Fruit fly (Drosophila melanogaster) whole organism, embryonic: ENCODE measurements around the gene Tsf1.

Source experiments
- Antp ChIP-seq: fragments of 200-800 bp; sonication (Bioruptor generic); optimal IDR thresholded peaks from 3 replicates; lab custom pipeline; 2016; ENCODE audit warnings: missing biosample characterization, missing genetic modification characterization
- B-H2 ChIP-seq: fragments of 200-800 bp; sonication (Bioruptor generic); optimal IDR thresholded peaks from 2 replicates; lab custom pipeline; 2018; ENCODE audit warnings: missing biosample characterization, mild to moderate bottlenecking, missing genetic modification characterization
- BEAF-32 ChIP-seq: fragments of 200-800 bp; sonication (Bioruptor generic); optimal IDR thresholded peaks from 3 replicates; lab custom pipeline; 2017; ENCODE audit warnings: missing biosample characterization, missing genetic modification characterization, mild to moderate bottlenecking, moderate library complexity, missing genetic modification reagents
- CG1024 ChIP-seq: fragments of 200-800 bp; sonication (Bioruptor generic); IDR thresholded peaks from 2 replicates; pipeline ENCODE4 v1.3.6; 2022; ENCODE audit warnings: missing biosample characterization, missing genetic modification characterization
- CG10979 ChIP-seq: fragments of 200-800 bp; sonication (Bioruptor generic); optimal IDR thresholded peaks from 2 replicates; lab custom pipeline; 2018; ENCODE audit warnings: missing biosample characterization, mild to moderate bottlenecking, missing genetic modification characterization, moderate library complexity
- CG11504 ChIP-seq: fragments of 200-800 bp; sonication (Bioruptor generic); optimal IDR thresholded peaks from 3 replicates; lab custom pipeline; 2019; ENCODE audit warnings: missing biosample characterization, mild to moderate bottlenecking, missing genetic modification characterization, moderate library complexity
- CG12219 ChIP-seq: fragments of 200-800 bp; sonication (Bioruptor generic); optimal IDR thresholded peaks from 3 replicates; lab custom pipeline; 2018; ENCODE audit warnings: missing biosample characterization, mild to moderate bottlenecking, missing genetic modification characterization
- CG13424 ChIP-seq: fragments of 200-800 bp; sonication (Bioruptor generic); optimal IDR thresholded peaks from 2 replicates; lab custom pipeline; 2019; ENCODE audit warnings: missing biosample characterization, mild to moderate bottlenecking, missing genetic modification characterization, moderate library complexity
- CG13894 ChIP-seq: fragments of 200-800 bp; sonication (Bioruptor generic); optimal IDR thresholded peaks from 3 replicates; lab custom pipeline; 2018; ENCODE audit warnings: missing biosample characterization, mild to moderate bottlenecking, missing genetic modification characterization, moderate library complexity
- CG14667 ChIP-seq: fragments of 200-800 bp; sonication (Bioruptor generic); IDR thresholded peaks from 2 replicates; pipeline ENCODE4 v1.3.6; 2022; ENCODE audit warnings: missing biosample characterization, missing genetic modification characterization
- CG14860 ChIP-seq: fragments of 200-800 bp; sonication (Bioruptor generic); IDR thresholded peaks from 3 replicates; pipeline ENCODE4 v1.3.6; 2022; ENCODE audit warnings: missing biosample characterization, missing genetic modification characterization; ENCODE audit not compliant: partially characterized antibody
- CG15479 ChIP-seq: fragments of 200-800 bp; sonication (Bioruptor generic); optimal IDR thresholded peaks from 3 replicates; lab custom pipeline; 2019; ENCODE audit warnings: missing biosample characterization, mild to moderate bottlenecking, missing genetic modification characterization, moderate library complexity
- CG1602 ChIP-seq: fragments of 200-800 bp; sonication (Bioruptor generic); optimal IDR thresholded peaks from 3 replicates; lab custom pipeline; 2016; ENCODE audit warnings: missing biosample characterization, missing genetic modification characterization
- CG17612 ChIP-seq: fragments of 200-800 bp; sonication (Bioruptor generic); IDR thresholded peaks from 2 replicates; pipeline ENCODE4 v1.3.6; 2022; ENCODE audit warnings: missing biosample characterization, missing genetic modification characterization
- CG17829 ChIP-seq: fragments of 200-800 bp; optimal IDR thresholded peaks from 2 replicates; lab custom pipeline; 2019; ENCODE audit warnings: missing biosample characterization, mild to moderate bottlenecking, missing genetic modification characterization, moderate library complexity
- CG2116 ChIP-seq: fragments of 200-800 bp; sonication (Bioruptor generic); optimal IDR thresholded peaks from 3 replicates; lab custom pipeline; 2018; ENCODE audit warnings: missing biosample characterization, mild to moderate bottlenecking, missing genetic modification characterization
- CG2202 ChIP-seq: fragments of 200-800 bp; sonication (Bioruptor generic); optimal IDR thresholded peaks from 2 replicates; lab custom pipeline; 2018; ENCODE audit warnings: missing biosample characterization, mild to moderate bottlenecking, missing genetic modification characterization
- CG32767 ChIP-seq: fragments of 200-800 bp; sonication (Bioruptor generic); IDR thresholded peaks from 2 replicates; pipeline ENCODE4 v1.3.6; 2022; ENCODE audit warnings: missing biosample characterization, missing genetic modification characterization
- CG3838 ChIP-seq: fragments of 200-800 bp; sonication (Bioruptor generic); optimal IDR thresholded peaks from 3 replicates; lab custom pipeline; 2016; ENCODE audit warnings: missing biosample characterization, missing genetic modification characterization
- CG3995 ChIP-seq: fragments of 200-800 bp; sonication (Bioruptor generic); optimal IDR thresholded peaks from 3 replicates; lab custom pipeline; 2016; ENCODE audit warnings: missing biosample characterization, missing genetic modification characterization
- CG4854 ChIP-seq: fragments of 200-800 bp; sonication (Bioruptor generic); optimal IDR thresholded peaks from 2 replicates; lab custom pipeline; 2016; ENCODE audit warnings: missing biosample characterization, missing genetic modification characterization, inconsistent platforms
- CG6683 ChIP-seq: fragments of 200-800 bp; sonication (Bioruptor generic); optimal IDR thresholded peaks from 2 replicates; lab custom pipeline; 2017; ENCODE audit warnings: missing biosample characterization, mild to moderate bottlenecking, missing genetic modification characterization, missing genetic modification reagents
- CG7372 ChIP-seq: fragments of 200-800 bp; sonication (Bioruptor generic); IDR thresholded peaks from 2 replicates; pipeline ENCODE4 v1.3.6; 2022; ENCODE audit warnings: missing biosample characterization, missing genetic modification characterization
- CG8359 ChIP-seq: fragments of 200-800 bp; sonication (Bioruptor generic); optimal IDR thresholded peaks from 2 replicates; lab custom pipeline; 2017; ENCODE audit warnings: missing biosample characterization, mild to moderate bottlenecking, missing genetic modification characterization, borderline replicate concordance
- CG8765 ChIP-seq: fragments of 200-800 bp; sonication (Bioruptor generic); IDR thresholded peaks from 2 replicates; pipeline ENCODE4 v1.3.6; 2022; ENCODE audit warnings: missing biosample characterization, missing genetic modification characterization
- CG8924 ChIP-seq: fragments of 200-800 bp; optimal IDR thresholded peaks from 3 replicates; lab custom pipeline; 2019; ENCODE audit warnings: missing biosample characterization, mild to moderate bottlenecking, missing genetic modification characterization, moderate library complexity
- Chrac-16 ChIP-seq: fragments of 200-800 bp; sonication (Bioruptor generic); optimal IDR thresholded peaks from 3 replicates; lab custom pipeline; 2016; ENCODE audit warnings: missing biosample characterization, missing genetic modification characterization
- GATAe ChIP-seq: fragments of 200-800 bp; sonication (Bioruptor generic); conservative IDR thresholded peaks from 2 replicates; pipeline ENCODE4 v1.3.6; 2022; ENCODE audit warnings: missing biosample characterization, missing genetic modification characterization
- HLH4C ChIP-seq: fragments of 200-800 bp; sonication (Bioruptor generic); IDR thresholded peaks from 3 replicates; pipeline ENCODE4 v1.3.6; 2022; ENCODE audit warnings: missing biosample characterization, missing genetic modification characterization; ENCODE audit not compliant: partially characterized antibody
- Hr51 ChIP-seq, 2 experiments: fragments of 200-800 bp; sonication (Bioruptor generic); optimal IDR thresholded peaks; 2 replicates in 1 of 2; 3 replicates in 1 of 2; lab custom pipeline; 2016 to 2018; ENCODE audit warnings: missing biosample characterization in 2 of 2, missing genetic modification characterization in 2 of 2, mild to moderate bottlenecking in 1 of 2, moderate library complexity in 1 of 2
- Med ChIP-seq: fragments of 200-800 bp; sonication (Bioruptor generic); peaks from one replicate; lab custom pipeline; 2016; ENCODE audit warnings: missing biosample characterization, missing genetic modification characterization, mild to moderate bottlenecking, inconsistent platforms, moderate library complexity
- Scr ChIP-seq: fragments of 200-800 bp; sonication (Bioruptor generic); IDR thresholded peaks from 2 replicates; pipeline ENCODE4 v1.3.6; 2022; ENCODE audit warnings: missing biosample characterization, missing genetic modification characterization; ENCODE audit not compliant: partially characterized antibody
- Sox100B ChIP-seq: fragments of 200-800 bp; sonication (Bioruptor generic); optimal IDR thresholded peaks from 3 replicates; lab custom pipeline; 2018; ENCODE audit warnings: missing biosample characterization, mild to moderate bottlenecking, missing genetic modification characterization
- Sry-δ ChIP-seq: fragments of 200-800 bp; sonication (Bioruptor generic); optimal IDR thresholded peaks from 2 replicates; lab custom pipeline; 2016; ENCODE audit warnings: missing biosample characterization, missing genetic modification characterization
- bigmax ChIP-seq: fragments of 200-800 bp; sonication (Bioruptor generic); optimal IDR thresholded peaks from 2 replicates; lab custom pipeline; 2018; ENCODE audit warnings: missing biosample characterization, mild to moderate bottlenecking, missing genetic modification characterization
- br ChIP-seq: fragments of >200 bp; optimal IDR thresholded peaks from 2 replicates; lab custom pipeline; 2017
- bsh ChIP-seq, 2 experiments: fragments of 200-800 bp; sonication (Bioruptor generic); optimal IDR thresholded peaks; 2 replicates each; lab custom pipeline; 2017 to 2018; ENCODE audit warnings: mild to moderate bottlenecking in 2 of 2, missing biosample characterization in 2 of 2, missing genetic modification characterization in 2 of 2, moderate library complexity in 1 of 2
- chn ChIP-seq: fragments of 200-800 bp; sonication (Bioruptor generic); optimal IDR thresholded peaks from 2 replicates; lab custom pipeline; 2016; ENCODE audit warnings: missing biosample characterization, missing genetic modification characterization
- crc ChIP-seq: fragments of 200-800 bp; sonication (Bioruptor generic); optimal IDR thresholded peaks from 2 replicates; lab custom pipeline; 2016; ENCODE audit warnings: missing biosample characterization, missing genetic modification characterization
- danr ChIP-seq: fragments of 200-800 bp; sonication (Bioruptor generic); IDR thresholded peaks from 2 replicates; pipeline ENCODE4 v1.3.6; 2022; ENCODE audit warnings: missing biosample characterization, missing genetic modification characterization
- dati ChIP-seq: fragments of 200-800 bp; sonication (Bioruptor generic); IDR thresholded peaks from 2 replicates; pipeline ENCODE4 v1.3.6; 2022; ENCODE audit warnings: missing biosample characterization, missing genetic modification characterization
- fd96Cb ChIP-seq: fragments of 200-800 bp; sonication (Bioruptor generic); optimal IDR thresholded peaks from 2 replicates; lab custom pipeline; 2018; ENCODE audit warnings: missing biosample characterization, mild to moderate bottlenecking, missing genetic modification characterization, moderate library complexity
- ftz-f1 ChIP-seq: fragments of 200-800 bp; sonication (Bioruptor generic); optimal IDR thresholded peaks from 2 replicates; lab custom pipeline; 2016; ENCODE audit warnings: missing biosample characterization, missing genetic modification characterization
- ind ChIP-seq: fragments of 200-800 bp; sonication (Bioruptor generic); optimal IDR thresholded peaks from 3 replicates; lab custom pipeline; 2016; ENCODE audit warnings: missing biosample characterization, missing genetic modification characterization
- inv ChIP-seq: fragments of 200-800 bp; sonication (Bioruptor generic); IDR thresholded peaks from 2 replicates; pipeline ENCODE4 v1.3.6; 2022; ENCODE audit warnings: missing biosample characterization, missing genetic modification characterization; ENCODE audit not compliant: partially characterized antibody
- mam ChIP-seq: fragments of 200-800 bp; sonication (Bioruptor generic); optimal IDR thresholded peaks from 3 replicates; lab custom pipeline; 2016; ENCODE audit warnings: missing biosample characterization, missing genetic modification characterization
- ranshi ChIP-seq: fragments of 200-800 bp; sonication (Bioruptor generic); IDR thresholded peaks from 2 replicates; pipeline ENCODE4 v1.3.6; 2022; ENCODE audit warnings: missing biosample characterization, missing genetic modification characterization
- stwl ChIP-seq: fragments of 200-800 bp; sonication (Bioruptor generic); optimal IDR thresholded peaks from 3 replicates; lab custom pipeline; 2018; ENCODE audit warnings: missing biosample characterization, mild to moderate bottlenecking, missing genetic modification characterization, moderate library complexity
- tio ChIP-seq: fragments of 200-800 bp; sonication (Bioruptor generic); optimal IDR thresholded peaks from 2 replicates; lab custom pipeline; 2017; ENCODE audit warnings: missing biosample characterization, missing genetic modification characterization, inconsistent platforms
- zfh1 ChIP-seq: fragments of 200-800 bp; sonication (Bioruptor generic); IDR thresholded peaks from 3 replicates; pipeline ENCODE4 v1.3.6; 2022; ENCODE audit warnings: missing biosample characterization, missing genetic modification characterization

Tsf1 gene

dm6 chrX:18405567-18406059 lies 18.7 kb downstream of the Tsf1 start (continued):
- TF ChIP-seq CG3838 (GFP tag; lab: Kevin White, UChicago) (no peak), Med (GFP tag; lab: Kevin White, UChicago) (peak; percentile 88), ranshi (GFP tag; lab: Robert Waterston, UW) (no peak), ftz-f1 (no peak), danr (GFP tag; lab: Robert Waterston, UW) (peak; percentile 56; the same call in 1 of the 2 replicates), CG14860 (GFP tag; lab: Robert Waterston, UW) (no peak), HLH4C (GFP tag; lab: Robert Waterston, UW) (no peak), CG3995 (no peak), bigmax (no peak), CG8359 (GFP tag; lab: Kevin White, UChicago) (no peak), CG2116 (GFP tag; lab: Kevin White, UChicago) (no peak), fd96Cb (tag; lab: Kevin White, UChicago) (peak; percentile 81), dati (GFP tag; lab: Robert Waterston, UW) (no peak), CG13894 (tag; lab: Kevin White, UChicago) (no peak), CG32767 (GFP tag; lab: Robert Waterston, UW) (peak; percentile 42; the same call in 1 of the 2 replicates), CG1024 (0 out of 2 replicates have a peak, but pooled peaks have one; percentile 11), chn (GFP tag; lab: Kevin White, UChicago) (peak; percentile 41), crc (GFP tag; lab: Kevin White, UChicago) (no peak), zfh1 (GFP tag; lab: Robert Waterston, UW) (peak; percentile 23; the same call in 1 of the 3 replicates), bsh (GFP tag; optimal IDR thresholded peaks at IDR 0.05; lab: Kevin White, UChicago) (peak in 1 of 2 experiments; percentile 81), Scr (GFP tag; lab: Robert Waterston, UW) (no peak), Chrac-16 (peak; percentile 56), CG6683 (GFP tag; lab: Kevin White, UChicago) (no peak), br (lab: Kevin White, UChicago) (no peak), inv (GFP tag; lab: Robert Waterston, UW) (no peak), CG11504 (peak; percentile 87), mam (peak; percentile 54), CG2202 (tag; lab: Kevin White, UChicago) (no peak), GATAe (no peak), CG8924 (tag; lab: Kevin White, UChicago) (peak; percentile 63), CG13424 (tag; lab: Kevin White, UChicago) (peak; percentile 76), CG17612 (no peak), B-H2 (no peak), CG4854 (GFP tag; lab: Kevin White, UChicago) (peak; percentile 37), CG8765 (GFP tag; lab: Robert Waterston, UW) (no peak), CG1602 (peak; percentile 54), Hr51 (GFP tag; optimal IDR thresholded peaks at IDR 0.05; lab: Kevin White, UChicago) (peak in 1 of 2 experiments; percentile 85), CG10979 (tag; lab: Kevin White, UChicago) (peak; percentile 78), BEAF-32 (GFP tag; lab: Kevin White, UChicago) (no peak), tio (GFP tag; lab: Kevin White, UChicago) (peak; percentile 88), CG17829 (tag; lab: Kevin White, UChicago) (peak; percentile 41), Sry-δ (no peak), stwl (tag; lab: Kevin White, UChicago) (no peak), Sox100B (GFP tag; lab: Kevin White, UChicago) (peak; percentile 78), CG12219 (GFP tag; lab: Kevin White, UChicago) (peak; percentile 40), CG7372 (GFP tag; lab: Robert Waterston, UW) (no peak), ind (peak; percentile 59), CG14667 (GFP tag; lab: Robert Waterston, UW) (no peak), CG15479 (GFP tag; lab: Kevin White, UChicago) (no peak), Antp (GFP tag; lab: Kevin White, UChicago) (peak; percentile 35)
